Worm (Caenorhabditis elegans) whole organism, L2 larva: ENCODE results near the gene gon-1.
"Not testable (repeated sequence)": the region's sequence is repeated elsewhere in the genome, so short reads cannot be mapped to it uniquely, and the experiment has no call there.

Experiments used
- C34F6.9 ChIP-seq: fragments of 150-350 bp; optimal IDR thresholded peaks from 2 replicates; lab custom pipeline; 2014; ENCODE audit warnings: missing biosample characterization, missing genetic modification characterization
- F13H6.1 ChIP-seq: sonication (generic microtip); optimal IDR thresholded peaks from 2 replicates; lab custom pipeline; 2016; ENCODE audit warnings: missing genetic modification characterization, missing compliant biosample characterization
- Y55F3AM.14 ChIP-seq: fragments of 200-800 bp; sonication (Bioruptor generic); optimal IDR thresholded peaks from 2 replicates; lab custom pipeline; 2018; ENCODE audit warnings: mild to moderate bottlenecking, missing genetic modification characterization, missing compliant biosample characterization
- alr-1 ChIP-seq: fragments of 150-350 bp; optimal IDR thresholded peaks from 2 replicates; lab custom pipeline; 2014; ENCODE audit warnings: missing biosample characterization, missing genetic modification characterization
- aly-2 ChIP-seq: fragments of 150-350 bp; optimal IDR thresholded peaks from 2 replicates; lab custom pipeline; 2014; ENCODE audit warnings: missing biosample characterization, missing genetic modification characterization
- ama-1 ChIP-seq: fragments of 150-350 bp; optimal IDR thresholded peaks from 2 replicates; lab custom pipeline; 2018; ENCODE audit warnings: inconsistent platforms
- crh-2 ChIP-seq: sonication (generic microtip); optimal IDR thresholded peaks from 2 replicates; lab custom pipeline; 2017; ENCODE audit warnings: missing biosample characterization, missing genetic modification characterization
- dmd-4 ChIP-seq: sonication (generic microtip); optimal IDR thresholded peaks from 2 replicates; lab custom pipeline; 2017; ENCODE audit warnings: missing biosample characterization, missing genetic modification characterization
- egl-27 ChIP-seq: sonication (generic microtip); optimal IDR thresholded peaks from 3 replicates; lab custom pipeline; 2017; ENCODE audit warnings: missing biosample characterization, missing genetic modification reagents, missing genetic modification characterization
- elt-3 ChIP-seq: sonication (generic microtip); optimal IDR thresholded peaks from 2 replicates; lab custom pipeline; 2017; ENCODE audit warnings: missing biosample characterization, missing genetic modification characterization
- gmeb-1 ChIP-seq: fragments of 150-350 bp; optimal IDR thresholded peaks from 2 replicates; lab custom pipeline; 2014; ENCODE audit warnings: missing biosample characterization, missing genetic modification characterization
- lin-11 ChIP-seq: fragments of 150-350 bp; sonication (generic microtip); optimal IDR thresholded peaks from 2 replicates; lab custom pipeline; 2014; ENCODE audit warnings: missing biosample characterization, missing genetic modification characterization, inconsistent platforms, mixed read lengths
- lin-13 ChIP-seq: fragments of 150-350 bp; optimal IDR thresholded peaks from 2 replicates; lab custom pipeline; 2014; ENCODE audit warnings: missing biosample characterization, missing genetic modification reagents, missing genetic modification characterization
- lin-39 ChIP-seq: fragments of 150-350 bp; optimal IDR thresholded peaks from 2 replicates; lab custom pipeline; 2014; ENCODE audit warnings: missing biosample characterization, missing genetic modification reagents, missing genetic modification characterization
- mbf-1 ChIP-seq: sonication (generic microtip); optimal IDR thresholded peaks from 2 replicates; lab custom pipeline; 2017; ENCODE audit warnings: missing biosample characterization, missing genetic modification characterization
- mdl-1 ChIP-seq, 2 experiments: fragments of 150-350 bp in 1 of 2; sonication (generic microtip) in 1 of 2; optimal IDR thresholded peaks; 2 replicates each; lab custom pipeline; 2017; ENCODE audit warnings: missing biosample characterization in 2 of 2, missing genetic modification characterization in 2 of 2
- nhr-10 ChIP-seq: sonication (generic microtip); optimal IDR thresholded peaks from 2 replicates; lab custom pipeline; 2017; ENCODE audit warnings: missing biosample characterization, missing genetic modification characterization
- nhr-12 ChIP-seq: fragments of 150-350 bp; optimal IDR thresholded peaks from 2 replicates; lab custom pipeline; 2014; ENCODE audit warnings: missing biosample characterization, missing genetic modification characterization
- nhr-129 ChIP-seq: fragments of 150-350 bp; optimal IDR thresholded peaks from 2 replicates; lab custom pipeline; 2014; ENCODE audit warnings: missing biosample characterization, missing genetic modification characterization
- nhr-21 ChIP-seq: fragments of 150-350 bp; optimal IDR thresholded peaks from 2 replicates; lab custom pipeline; 2014; ENCODE audit warnings: missing biosample characterization, missing genetic modification characterization
- nhr-23 ChIP-seq: fragments of 150-350 bp; optimal IDR thresholded peaks from 2 replicates; lab custom pipeline; 2014; ENCODE audit warnings: missing biosample characterization, missing genetic modification reagents, missing genetic modification characterization
- nhr-25 ChIP-seq: fragments of 150-350 bp; sonication (generic microtip); optimal IDR thresholded peaks from 3 replicates; lab custom pipeline; 2014; ENCODE audit warnings: missing biosample characterization, missing genetic modification characterization
- nhr-6 ChIP-seq: fragments of 150-350 bp; optimal IDR thresholded peaks from 2 replicates; lab custom pipeline; 2014; ENCODE audit warnings: missing biosample characterization, missing genetic modification characterization
- nhr-77 ChIP-seq: fragments of 150-350 bp; optimal IDR thresholded peaks from 2 replicates; lab custom pipeline; 2014; ENCODE audit warnings: missing biosample characterization, missing genetic modification characterization
- peb-1 ChIP-seq: fragments of 150-350 bp; optimal IDR thresholded peaks from 2 replicates; lab custom pipeline; 2014; ENCODE audit warnings: missing biosample characterization, missing genetic modification characterization
- sem-4 ChIP-seq: fragments of 150-350 bp; optimal IDR thresholded peaks from 2 replicates; lab custom pipeline; 2014; ENCODE audit warnings: missing biosample characterization, missing genetic modification reagents, missing genetic modification characterization
- skn-1 ChIP-seq: sonication (generic microtip); optimal IDR thresholded peaks from 2 replicates; lab custom pipeline; 2017; ENCODE audit warnings: missing biosample characterization, missing genetic modification characterization
- sma-3 ChIP-seq: sonication (generic microtip); optimal IDR thresholded peaks from 2 replicates; lab custom pipeline; 2016; ENCODE audit warnings: missing genetic modification reagents, missing genetic modification characterization, missing compliant biosample characterization
- snpc-4 ChIP-seq: fragments of 150-350 bp; optimal IDR thresholded peaks from 2 replicates; lab custom pipeline; 2014; ENCODE audit warnings: missing biosample characterization, missing genetic modification characterization
- unc-39 ChIP-seq: fragments of 150-350 bp; optimal IDR thresholded peaks from 2 replicates; lab custom pipeline; 2014; ENCODE audit warnings: missing biosample characterization, missing genetic modification characterization
- unc-62 ChIP-seq: fragments of 150-350 bp; optimal IDR thresholded peaks from 2 replicates; lab custom pipeline; 2014; ENCODE audit warnings: missing biosample characterization, missing genetic modification reagents, missing genetic modification characterization
- zag-1 ChIP-seq: fragments of 150-350 bp; optimal IDR thresholded peaks from 2 replicates; lab custom pipeline; 2014; ENCODE audit warnings: missing biosample characterization, missing genetic modification characterization
- ztf-1 ChIP-seq: fragments of 200-800 bp; sonication (Bioruptor generic); conservative IDR thresholded peaks from 2 replicates; pipeline ENCODE4 v1.3.6; 2022; ENCODE audit warnings: missing genetic modification characterization, missing compliant biosample characterization
- ztf-4 ChIP-seq: fragments of 150-350 bp; optimal IDR thresholded peaks from 2 replicates; lab custom pipeline; 2014; ENCODE audit warnings: missing biosample characterization, missing genetic modification characterization

The gon-1 gene

DNA sequence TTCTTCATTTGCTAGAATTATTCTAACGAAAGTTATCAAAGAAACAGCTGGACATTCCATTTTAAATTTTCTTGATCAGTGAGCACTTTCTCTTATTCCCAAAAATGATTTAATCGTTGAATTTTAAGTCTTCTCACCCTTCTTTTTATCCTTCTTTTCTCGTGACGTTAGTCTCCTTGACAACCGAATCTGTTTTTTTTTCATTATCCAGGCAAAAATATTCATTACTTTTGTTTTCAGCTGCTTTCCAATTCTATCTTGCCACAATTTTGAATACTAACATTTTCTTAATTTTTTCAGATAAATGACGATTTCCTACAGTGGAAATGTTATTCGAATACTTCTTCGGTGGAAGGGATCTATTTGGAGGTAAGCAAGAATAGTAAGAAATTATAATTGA, 49.6 kb downstream of the gon-1 start, which contains the start of gene best-13:
TSS of gene best-13 (plus strand) at position 301 of the 400 bp plus-strand sequence.
- TF ChIP-seq ztf-1 (no peak), skn-1 (tag; lab: Kevin White, UChicago) (no peak), ama-1 (lab: Kevin White, UChicago) (no peak), Y55F3AM.14 (GFP tag; lab: Kevin White, UChicago) (no peak), ztf-4 (tag; lab: Kevin White, UChicago) (no peak), lin-39 (tag; lab: Kevin White, UChicago) (no peak), zag-1 (tag; lab: Kevin White, UChicago) (no peak), F13H6.1 (tag; lab: Kevin White, UChicago) (no peak), nhr-129 (no peak), nhr-10 (no peak), mbf-1 (no peak), elt-3 (tag; lab: Kevin White, UChicago) (no peak), sem-4 (tag; lab: Kevin White, UChicago) (no peak), nhr-6 (no peak)
- TF ChIP-seq, all 48 proteins: peak for 0

DNA sequence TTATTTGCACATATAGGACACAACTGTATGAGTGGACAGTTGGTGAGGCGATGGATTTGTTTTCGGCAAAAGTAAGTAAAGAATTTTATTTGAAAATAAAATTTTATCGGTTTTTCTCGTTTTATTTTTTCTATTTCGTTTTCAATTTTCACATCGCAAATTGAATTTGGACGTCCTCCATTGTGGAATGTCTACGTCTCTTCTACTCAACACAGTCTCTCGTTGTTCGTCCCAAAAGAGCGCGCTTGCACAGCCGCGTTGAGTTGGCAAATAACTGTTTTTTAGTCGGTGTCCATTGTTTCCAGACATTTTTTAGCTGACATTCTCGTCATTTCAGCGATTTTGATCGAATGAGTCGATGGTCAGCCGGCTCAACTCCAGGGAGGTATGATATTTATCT, 54.0 kb downstream of the gon-1 start:
- peak; percentile 34 for TF ChIP-seq nhr-129
- TF ChIP-seq ztf-1, result no peak
- TF ChIP-seq crh-2 (tag; lab: Kevin White, UChicago), result peak; percentile 5
- TF ChIP-seq C34F6.9 (tag; lab: Kevin White, UChicago), result peak; percentile 21

DNA sequence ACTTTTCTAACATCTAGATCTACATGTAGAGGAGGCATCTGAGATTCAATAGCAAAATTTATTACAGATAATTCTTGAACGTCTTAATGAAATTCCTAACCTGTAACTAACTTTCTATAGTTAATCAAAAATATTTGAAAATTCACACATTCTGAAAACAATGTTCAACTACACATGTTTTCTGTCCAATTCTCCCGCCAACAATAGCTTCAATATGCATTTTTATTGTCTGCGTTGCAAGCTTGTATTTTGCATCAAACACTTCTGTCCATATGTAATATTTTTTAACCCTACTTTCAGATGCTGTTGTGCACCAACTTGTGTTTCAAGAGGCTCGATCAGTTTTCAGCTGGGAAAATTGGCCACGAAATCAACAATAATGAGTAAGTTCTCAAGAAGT, 54.5 kb downstream of the gon-1 start, which contains the start of gene tbc-3:
TSS of gene tbc-3 (plus strand) at position 301 of the 400 bp plus-strand sequence.
- TF ChIP-seq sem-4 (tag; lab: Kevin White, UChicago) (no peak), snpc-4 (tag; lab: Kevin White, UChicago) (no peak), alr-1 (no peak), ztf-4 (tag; lab: Kevin White, UChicago) (no peak), nhr-23 (tag; lab: Kevin White, UChicago) (no peak), nhr-10 (no peak), lin-13 (GFP tag; lab: Kevin White, UChicago) (no peak), egl-27 (tag; lab: Kevin White, UChicago) (no peak), unc-39 (tag; lab: Kevin White, UChicago) (no peak), mdl-1 (tag; optimal IDR thresholded peaks at IDR 0.05; lab: Kevin White, UChicago) (no peak), lin-11 (no peak), unc-62 (no peak), peb-1 (tag; lab: Kevin White, UChicago) (no peak), dmd-4 (tag; lab: Kevin White, UChicago) (no peak), mbf-1 (no peak)

DNA sequence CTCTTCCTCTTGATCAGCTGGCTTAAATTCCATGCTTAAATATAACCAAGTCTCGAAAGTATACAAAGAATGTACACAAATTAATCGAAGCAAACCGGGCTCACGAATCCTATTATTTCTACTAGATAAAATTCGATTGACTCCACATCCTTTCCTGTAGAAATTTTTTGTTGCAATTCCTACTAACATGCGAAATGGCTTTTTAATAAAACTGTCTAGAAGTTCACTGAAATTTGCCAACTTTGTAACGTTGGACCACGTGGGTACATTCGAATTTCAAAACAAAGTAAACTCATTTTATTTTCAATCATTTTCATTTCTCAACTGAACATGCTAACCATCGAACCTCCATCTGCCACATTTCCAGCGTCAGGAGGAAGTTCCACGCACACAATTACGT, 58.1 kb downstream of the gon-1 start, which contains the start of gene ssp-32:
TSS of gene ssp-32 (plus strand) at position 301 of the 400 bp plus-strand sequence.
- TF ChIP-seq sma-3 (GFP tag; lab: Kevin White, UChicago) (no peak), nhr-77 (no peak), Y55F3AM.14 (GFP tag; lab: Kevin White, UChicago) (no peak), ztf-1 (no peak), alr-1 (no peak), nhr-25 (tag; lab: Kevin White, UChicago) (no peak), lin-39 (tag; lab: Kevin White, UChicago) (no peak), gmeb-1 (tag; lab: Kevin White, UChicago) (no peak), nhr-21 (tag; lab: Kevin White, UChicago) (no peak), nhr-129 (no peak), ama-1 (lab: Kevin White, UChicago) (no peak), nhr-12 (tag; lab: Kevin White, UChicago) (no peak), mdl-1 (tag; optimal IDR thresholded peaks at IDR 0.05; lab: Kevin White, UChicago) (no peak), aly-2 (tag; lab: Kevin White, UChicago) (no peak)

DNA sequence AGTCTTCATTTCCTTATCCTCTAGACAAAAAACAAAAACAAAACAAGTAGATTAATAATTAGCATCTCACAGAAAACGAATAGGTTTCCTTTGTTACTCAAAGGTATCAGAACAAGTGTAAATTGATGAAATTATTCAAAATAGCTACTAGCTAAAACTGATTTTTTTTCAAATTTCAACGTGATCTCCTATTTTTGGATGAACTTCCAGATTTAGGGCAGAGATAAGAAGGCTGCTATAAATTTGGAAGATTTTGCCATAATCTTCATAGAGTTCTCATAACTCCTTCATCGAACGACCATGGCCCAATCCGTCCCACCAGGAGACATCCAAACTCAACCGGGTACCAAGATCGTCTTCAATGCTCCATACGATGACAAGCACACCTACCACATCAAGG, 58.9 kb downstream of the gon-1 start, which contains the start of gene msp-77:
TSS of gene msp-77 (plus strand) at position 301 of the 400 bp plus-strand sequence.
- not testable (repeated sequence) for TF ChIP-seq ztf-4, peb-1, lin-39 (tag; lab: Kevin White, UChicago)
- TF ChIP-seq, all 48 proteins: peak for 0; not testable (repeated sequence) for 48
